ENCODE assay signal across 1 fruit fly cellular context in the genomic region with DNA sequence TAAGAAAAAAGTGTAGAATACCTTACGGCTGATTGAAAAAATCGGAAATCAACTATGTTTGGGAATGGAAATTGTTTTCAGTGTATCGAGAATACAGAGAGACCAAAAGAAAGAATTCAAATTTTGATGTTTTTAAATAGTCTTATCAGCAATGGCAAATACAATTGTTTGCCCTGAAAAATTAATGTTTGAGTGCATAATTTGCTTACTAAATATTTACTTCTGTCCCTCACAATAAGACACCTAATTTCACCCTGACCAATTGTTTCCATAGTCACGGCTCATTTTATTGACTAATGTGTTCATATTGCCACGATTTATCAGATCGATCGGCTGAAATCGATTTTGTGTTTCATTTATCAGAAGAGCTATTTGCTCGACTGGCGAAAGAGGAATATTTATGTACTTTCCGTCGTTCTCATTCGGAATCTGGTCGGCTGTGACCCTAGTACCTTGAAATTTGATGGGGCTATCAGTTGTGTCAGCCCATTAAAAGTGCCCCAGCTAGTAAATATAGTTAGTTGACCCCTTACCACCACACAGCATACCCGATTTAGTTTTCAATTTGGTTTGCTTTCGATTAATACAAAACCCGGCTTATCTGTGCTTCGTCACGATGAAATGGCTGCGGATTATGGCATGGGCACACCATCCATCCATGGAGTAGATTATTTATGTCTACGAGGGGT.
TF ChIP-seq lines count a peak whose summit lies in the region.

No protein-coding gene starts in this region.

TF ChIP-seq in whole organism, embryonic, 481 proteins besides CTCF, POLR2A, EP300 and RAD21 (continued from another document):
- TF ChIP-seq Hey (tag; optimal IDR thresholded peaks at IDR 0.05; lab: Kevin White, UChicago) = no peak
- no peak for TF ChIP-seq CG10959 (GFP tag; IDR thresholded peaks at IDR 0.05; lab: Robert Waterston, UW)
- TF ChIP-seq pan (optimal IDR thresholded peaks at IDR 0.05; lab: Kevin White, UChicago) = no peak
- TF ChIP-seq pan (GFP tag; optimal IDR thresholded peaks at IDR 0.05 in 1 of 2, IDR thresholded peaks at IDR 0.05 in 1 of 2) = no peak
- TF ChIP-seq Oli (tag; optimal IDR thresholded peaks at IDR 0.05; lab: Kevin White, UChicago) = no peak
- TF ChIP-seq al (GFP tag; IDR thresholded peaks at IDR 0.05; lab: Robert Waterston, UW) = no peak
- peak; percentile 3 for TF ChIP-seq fd96Cb (tag; optimal IDR thresholded peaks at IDR 0.05; lab: Kevin White, UChicago)
- no peak; the same call in 1 of the 2 replicates for TF ChIP-seq ara (GFP tag; IDR thresholded peaks at IDR 0.05; lab: Robert Waterston, UW)
- no peak for TF ChIP-seq rib (GFP tag; IDR thresholded peaks at IDR 0.05; lab: Robert Waterston, UW)
- no peak for TF ChIP-seq pros (GFP tag; optimal IDR thresholded peaks at IDR 0.05; lab: Kevin White, UChicago)
- no peak for TF ChIP-seq CG18619 (GFP tag; optimal IDR thresholded peaks at IDR 0.05; lab: Kevin White, UChicago)
- TF ChIP-seq sqz (GFP tag; optimal IDR thresholded peaks at IDR 0.05; lab: Kevin White, UChicago) = no peak
- no peak for TF ChIP-seq Jarid2 (GFP tag; optimal IDR thresholded peaks at IDR 0.05; lab: Kevin White, UChicago)
- TF ChIP-seq CkIIα-i1 (GFP tag; IDR thresholded peaks at IDR 0.05; lab: Robert Waterston, UW) = no peak
- TF ChIP-seq HHEX (GFP tag; optimal IDR thresholded peaks at IDR 0.05; lab: Kevin White, UChicago) = peak; percentile 25
- TF ChIP-seq Bteb2 (GFP tag; optimal IDR thresholded peaks at IDR 0.05; lab: Kevin White, UChicago) = no peak
- peak; percentile 51 for TF ChIP-seq CG17328 (GFP tag; IDR thresholded peaks at IDR 0.05; lab: Robert Waterston, UW)
- TF ChIP-seq h (optimal IDR thresholded peaks at IDR 0.05; lab: Kevin White, UChicago) = no peak
- no peak for TF ChIP-seq croc (GFP tag; conservative IDR thresholded peaks at IDR 0.05; lab: Robert Waterston, UW)
- TF ChIP-seq sim (GFP tag; IDR thresholded peaks at IDR 0.05; lab: Robert Waterston, UW) = no peak
- no peak for TF ChIP-seq CG13296 (GFP tag; optimal IDR thresholded peaks at IDR 0.05; lab: Kevin White, UChicago)
- TF ChIP-seq repo (GFP tag; optimal IDR thresholded peaks at IDR 0.05; lab: Kevin White, UChicago) = no peak
- no peak for TF ChIP-seq Rx (GFP tag; IDR thresholded peaks at IDR 0.05; lab: Robert Waterston, UW)
- TF ChIP-seq seq (GFP tag; IDR thresholded peaks at IDR 0.05; lab: Robert Waterston, UW) = no peak
- peak; percentile 2 for TF ChIP-seq Deaf1 (tag; optimal IDR thresholded peaks at IDR 0.05; lab: Kevin White, UChicago)
- peak; percentile 90 for TF ChIP-seq CG34376 (GFP tag; optimal IDR thresholded peaks at IDR 0.05; lab: Kevin White, UChicago)
- no peak for TF ChIP-seq mld (GFP tag; IDR thresholded peaks at IDR 0.05; lab: Robert Waterston, UW; ENCODE audit: partially characterized antibody)
- no peak for TF ChIP-seq CG6683 (GFP tag; optimal IDR thresholded peaks at IDR 0.05; lab: Kevin White, UChicago)
- TF ChIP-seq CG4820 (GFP tag; optimal IDR thresholded peaks at IDR 0.05; lab: Kevin White, UChicago) = no peak
- TF ChIP-seq tx (GFP tag; optimal IDR thresholded peaks at IDR 0.05; lab: Kevin White, UChicago) = no peak
- peak; percentile 62 for TF ChIP-seq CG11504 (tag; optimal IDR thresholded peaks at IDR 0.05; lab: Kevin White, UChicago)
- TF ChIP-seq CG11093 (GFP tag; IDR thresholded peaks at IDR 0.05; lab: Robert Waterston, UW) = no peak
- peak; percentile 9 for TF ChIP-seq odd (GFP tag; optimal IDR thresholded peaks at IDR 0.05; lab: Kevin White, UChicago)
- no peak for TF ChIP-seq gsb (GFP tag; IDR thresholded peaks at IDR 0.05; lab: Robert Waterston, UW)
- TF ChIP-seq lab (GFP tag; optimal IDR thresholded peaks at IDR 0.05; lab: Kevin White, UChicago) = peak; percentile 43
- TF ChIP-seq ERR (GFP tag; optimal IDR thresholded peaks at IDR 0.05; lab: Kevin White, UChicago) = no peak
- TF ChIP-seq CG10147 (GFP tag; optimal IDR thresholded peaks at IDR 0.05; lab: Kevin White, UChicago) = no peak
- TF ChIP-seq CG4707 (GFP tag; optimal IDR thresholded peaks at IDR 0.05; lab: Kevin White, UChicago) = peak; percentile 10
- no peak for TF ChIP-seq schlank (tag; optimal IDR thresholded peaks at IDR 0.05; lab: Kevin White, UChicago)
- TF ChIP-seq NK7.1 (GFP tag; optimal IDR thresholded peaks at IDR 0.05; lab: Kevin White, UChicago) = no peak
- no peak for TF ChIP-seq CG13287 (GFP tag; IDR thresholded peaks at IDR 0.05; lab: Robert Waterston, UW; ENCODE audit: partially characterized antibody)
- no peak for TF ChIP-seq CG3281 (GFP tag; optimal IDR thresholded peaks at IDR 0.05; lab: Kevin White, UChicago)
- no peak for TF ChIP-seq prd (optimal IDR thresholded peaks at IDR 0.05; lab: Kevin White, UChicago)
- no peak for TF ChIP-seq prd (GFP tag; IDR thresholded peaks at IDR 0.05; lab: Robert Waterston, UW)
- no peak for TF ChIP-seq CG7786 (GFP tag; optimal IDR thresholded peaks at IDR 0.05; lab: Kevin White, UChicago)
- no peak for TF ChIP-seq disco-r (GFP tag; optimal IDR thresholded peaks at IDR 0.05; lab: Kevin White, UChicago)
- TF ChIP-seq D (optimal IDR thresholded peaks at IDR 0.05; lab: Kevin White, UChicago) = no peak
- peak; percentile 36 for TF ChIP-seq D (GFP tag; optimal IDR thresholded peaks at IDR 0.05; lab: Kevin White, UChicago)
- no peak for TF ChIP-seq CG17385 (GFP tag; optimal IDR thresholded peaks at IDR 0.05; lab: Kevin White, UChicago)
- TF ChIP-seq CG3838 (GFP tag; optimal IDR thresholded peaks at IDR 0.05; lab: Kevin White, UChicago) = no peak
- no peak for TF ChIP-seq CG15269 (tag; optimal IDR thresholded peaks at IDR 0.05; lab: Kevin White, UChicago)
- TF ChIP-seq HLH54F (GFP tag; optimal IDR thresholded peaks at IDR 0.05; lab: Kevin White, UChicago) = no peak
- TF ChIP-seq CG11723 (GFP tag; optimal IDR thresholded peaks at IDR 0.05; lab: Kevin White, UChicago) = no peak
- TF ChIP-seq CG8290 (GFP tag; optimal IDR thresholded peaks at IDR 0.05; lab: Kevin White, UChicago) = no peak
- TF ChIP-seq CG8290 (tag; optimal IDR thresholded peaks at IDR 0.05; lab: Kevin White, UChicago) = peak; percentile 26 to 43
- no peak for TF ChIP-seq ab (GFP tag; optimal IDR thresholded peaks at IDR 0.05; lab: Kevin White, UChicago)
- TF ChIP-seq sens-2 (GFP tag; IDR thresholded peaks at IDR 0.05; lab: Robert Waterston, UW) = no peak
- TF ChIP-seq aop (GFP tag; IDR thresholded peaks at IDR 0.05; lab: Robert Waterston, UW) = no peak
- no peak for TF ChIP-seq Hr39 (optimal IDR thresholded peaks at IDR 0.05; lab: Kevin White, UChicago)
- no peak for TF ChIP-seq CG11696 (GFP tag; IDR thresholded peaks at IDR 0.05; lab: Robert Waterston, UW)
- TF ChIP-seq CG10321 (GFP tag; IDR thresholded peaks at IDR 0.05; lab: Robert Waterston, UW) = no peak
- no peak for TF ChIP-seq gfzf (GFP tag; optimal IDR thresholded peaks at IDR 0.05; lab: Kevin White, UChicago)
- no peak for TF ChIP-seq en (GFP tag; optimal IDR thresholded peaks at IDR 0.05; lab: Kevin White, UChicago)
- TF ChIP-seq CG9932 (GFP tag; IDR thresholded peaks at IDR 0.05; lab: Robert Waterston, UW) = no peak
- TF ChIP-seq CG12299 (tag; optimal IDR thresholded peaks at IDR 0.05; lab: Kevin White, UChicago) = no peak
- TF ChIP-seq CG14965 (GFP tag; optimal IDR thresholded peaks at IDR 0.05; lab: Kevin White, UChicago; ENCODE audit: borderline replicate concordance) = no peak
- TF ChIP-seq pum (GFP tag; optimal IDR thresholded peaks at IDR 0.05; lab: Kevin White, UChicago) = no peak
- TF ChIP-seq CG17568 (GFP tag; optimal IDR thresholded peaks at IDR 0.05; lab: Kevin White, UChicago) = peak; percentile 69
- peak in 1 of 2 experiments; percentile 74 for TF ChIP-seq bsh (GFP tag; optimal IDR thresholded peaks at IDR 0.05; lab: Kevin White, UChicago)
- TF ChIP-seq Eip74EF (GFP tag; optimal IDR thresholded peaks at IDR 0.05; lab: Kevin White, UChicago) = peak in 1 of 2 experiments; percentile 32
- TF ChIP-seq CG7987 (GFP tag; optimal IDR thresholded peaks at IDR 0.05; lab: Kevin White, UChicago) = peak; percentile 4
- no peak for TF ChIP-seq CG16813 (GFP tag; IDR thresholded peaks at IDR 0.05; lab: Robert Waterston, UW; ENCODE audit: partially characterized antibody)
- no peak for TF ChIP-seq pb (GFP tag; optimal IDR thresholded peaks at IDR 0.05; lab: Kevin White, UChicago)
- no peak for TF ChIP-seq bowl (GFP tag; IDR thresholded peaks at IDR 0.05; lab: Robert Waterston, UW)
